Worm (Caenorhabditis elegans): ENCODE results near the gene mfsd-12.
A peak's percentile ranks its signal among the peaks of the same experiment; 100 is the strongest.

The mfsd-12 gene

DNA sequence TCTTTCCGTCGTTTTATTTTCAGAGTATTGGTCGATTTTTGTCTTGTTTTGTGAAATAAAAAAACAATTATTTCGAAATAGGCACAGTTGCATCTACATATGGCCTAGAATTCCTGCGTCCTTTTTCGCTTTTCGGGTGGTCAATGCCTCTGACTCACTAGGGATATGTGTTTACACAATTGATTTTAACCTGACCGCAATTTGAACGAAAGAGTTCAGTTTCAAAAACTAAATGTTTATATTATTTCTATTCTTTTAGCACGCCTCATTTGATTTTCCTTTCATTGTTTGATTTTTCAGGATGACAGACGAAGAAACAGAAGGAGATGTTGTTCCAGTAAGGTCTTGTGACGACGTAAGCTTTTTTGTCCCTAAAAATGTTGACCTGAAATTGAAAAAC lies at the start of gene mfsd-12:
Gene mfsd-12, plus strand, starts transcription at position 301 of the 400 bp plus-strand sequence.
- TF ChIP-seq mes-2 (tag; optimal IDR thresholded peaks at IDR 0.05; ENCODE audit: poor library complexity, severe bottlenecking) (peak; percentile 21), lin-39 (tag; optimal IDR thresholded peaks at IDR 0.05) (no peak)

DNA sequence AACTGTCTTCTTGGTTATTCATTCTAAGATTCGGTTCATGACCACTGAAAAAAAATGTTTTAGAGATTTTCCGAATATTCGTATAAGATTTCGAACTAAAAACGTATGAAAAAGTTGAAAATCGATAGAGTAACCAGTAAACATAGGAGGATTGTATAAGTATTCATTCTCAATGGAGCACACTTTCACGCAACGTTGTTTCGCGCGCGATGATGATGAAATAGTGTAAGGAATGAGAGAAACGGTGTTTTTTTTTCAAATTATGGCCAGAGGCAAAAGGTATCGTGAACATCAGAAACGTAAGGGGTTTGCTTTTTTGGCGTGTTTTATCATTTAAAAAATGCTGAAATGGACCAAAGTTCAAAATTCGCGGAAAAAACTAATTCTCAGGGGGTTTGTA lies 48.3 kb upstream of the mfsd-12 start, which contains the start of gene pqn-65:
Gene pqn-65, minus strand, starts transcription at position 54 of the 400 bp plus-strand sequence.
- TF ChIP-seq nhr-6 (tag; optimal IDR thresholded peaks at IDR 0.05) (peak; percentile 66), nhr-28 (tag; optimal IDR thresholded peaks at IDR 0.05) (peak; percentile 14), madf-9 (GFP tag; conservative IDR thresholded peaks at IDR 0.05) (no peak), spr-3 (GFP tag; optimal IDR thresholded peaks at IDR 0.05) (no peak), unc-62 (GFP tag; optimal IDR thresholded peaks at IDR 0.05 in 1 of 2) (no peak), unc-62 (tag; optimal IDR thresholded peaks at IDR 0.05) (no peak), arid-1 (GFP tag; conservative IDR thresholded peaks at IDR 0.05) (no peak), duxl-1 (tag; optimal IDR thresholded peaks at IDR 0.05; ENCODE audit: poor library complexity) (no peak), lin-1 (GFP tag; IDR thresholded peaks at IDR 0.05) (no peak), T26A8.4 (GFP tag; IDR thresholded peaks at IDR 0.05) (no peak), aha-1 (tag) (peak; percentile 60), mes-2 (tag; optimal IDR thresholded peaks at IDR 0.05; ENCODE audit: poor library complexity, severe bottlenecking) (peak; percentile 49), dmd-8 (GFP tag; IDR thresholded peaks at IDR 0.05) (no peak), dmd-9 (GFP tag; IDR thresholded peaks at IDR 0.05) (no peak), dpl-1 (GFP tag; optimal IDR thresholded peaks at IDR 0.05) (peak; percentile 44), attf-4 (tag; optimal IDR thresholded peaks at IDR 0.05) (no peak), nhr-11 (tag; optimal IDR thresholded peaks at IDR 0.05) (no peak), nhr-48 (tag; optimal IDR thresholded peaks at IDR 0.05) (no peak), ceh-62 (tag; optimal IDR thresholded peaks at IDR 0.05) (no peak), egl-27 (tag; optimal IDR thresholded peaks at IDR 0.05) (no peak), Y105C5A.15 (GFP tag; IDR thresholded peaks at IDR 0.05) (no peak), lir-3 (tag; optimal IDR thresholded peaks at IDR 0.05) (no peak), ama-1 (optimal IDR thresholded peaks at IDR 0.05) (no peak), egl-43 (GFP tag; IDR thresholded peaks at IDR 0.05) (no peak), cey-2 (tag; optimal IDR thresholded peaks at IDR 0.05; ENCODE audit: borderline replicate concordance, insufficient read depth) (no peak), mdt-29 (GFP tag; IDR thresholded peaks at IDR 0.05) (no peak), tag-97 (GFP tag; IDR thresholded peaks at IDR 0.05) (no peak), lin-38 (GFP tag; IDR thresholded peaks at IDR 0.05) (peak; percentile 50; the same call in 1 of the 2 replicates), F37D6.2 (tag; optimal IDR thresholded peaks at IDR 0.05) (no peak), skn-1 (tag; optimal IDR thresholded peaks at IDR 0.05) (no peak), hlh-30 (tag; optimal IDR thresholded peaks at IDR 0.05; ENCODE audit: insufficient read depth) (peak; percentile 7), sdz-12 (GFP tag; optimal IDR thresholded peaks at IDR 0.05) (no peak), lsy-2 (tag; optimal IDR thresholded peaks at IDR 0.05) (peak in 1 of 2 experiments; percentile 52), nhr-41 (GFP tag; IDR thresholded peaks at IDR 0.05) (no peak), dve-1 (tag; optimal IDR thresholded peaks at IDR 0.05; ENCODE audit: insufficient read depth) (peak; percentile 9), jun-1 (tag; optimal IDR thresholded peaks at IDR 0.05) (no peak), F26F4.8 (GFP tag; conservative IDR thresholded peaks at IDR 0.05) (no peak)

DNA sequence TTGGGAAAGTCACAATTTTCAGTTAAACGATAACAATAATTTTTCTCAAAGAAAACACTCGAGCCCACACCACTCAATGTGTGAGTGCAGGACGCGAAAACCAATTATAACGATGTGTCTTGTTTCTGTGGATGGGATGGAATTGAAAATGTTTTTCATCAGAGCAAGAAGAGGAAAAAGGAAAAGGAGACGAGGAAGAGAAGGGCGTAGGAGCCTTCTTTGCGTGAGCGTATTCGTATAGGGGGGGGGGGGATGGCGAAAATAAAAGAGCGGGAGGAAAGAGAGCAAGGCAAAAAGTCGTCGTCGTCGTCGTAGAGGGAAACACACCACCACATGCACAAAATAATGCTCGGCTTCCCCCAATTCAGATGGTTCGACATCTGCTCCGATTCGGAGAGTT lies 47.9 kb upstream of the mfsd-12 start:
- TF ChIP-seq nhr-102 (tag; optimal IDR thresholded peaks at IDR 0.05) (no peak), set-16 (GFP tag; IDR thresholded peaks at IDR 0.05) (peak; percentile 38), fkh-10 (GFP tag; optimal IDR thresholded peaks at IDR 0.05) (peak; percentile 46)

Data from whole organism, L4 larva.